Fruit fly (Drosophila melanogaster): ENCODE results near the gene CG31909.

The CG31909 gene

dm6 chr2L:7222829-7223272 lies 34.5 kb upstream of the CG31909 start, which contains the start of gene mEFG1 (continued):
- no peak for TF ChIP-seq chm (GFP tag; IDR thresholded peaks at IDR 0.05)
- peak; percentile 68 for TF ChIP-seq mld (GFP tag; IDR thresholded peaks at IDR 0.05; ENCODE audit: partially characterized antibody)
- no peak for TF ChIP-seq CG31224 (GFP tag; IDR thresholded peaks at IDR 0.05)
- TF ChIP-seq CG7839 (tag; optimal IDR thresholded peaks at IDR 0.05): peak; percentile 24
- no peak for TF ChIP-seq luna (GFP tag; optimal IDR thresholded peaks at IDR 0.05)
- TF ChIP-seq CG30403 (GFP tag; optimal IDR thresholded peaks at IDR 0.05): peak; percentile 17
- TF ChIP-seq CG11247 (GFP tag; IDR thresholded peaks at IDR 0.05): no peak
- no peak for TF ChIP-seq CG15011 (GFP tag; optimal IDR thresholded peaks at IDR 0.05)
- TF ChIP-seq yki (optimal IDR thresholded peaks at IDR 0.05): no peak
- TF ChIP-seq MESR4 (GFP tag; optimal IDR thresholded peaks at IDR 0.05): peak; percentile 35
- TF ChIP-seq lab (GFP tag; optimal IDR thresholded peaks at IDR 0.05): no peak
- TF ChIP-seq MTF-1 (GFP tag; optimal IDR thresholded peaks at IDR 0.05; ENCODE audit: borderline replicate concordance): no peak
- TF ChIP-seq Elba2 (GFP tag; optimal IDR thresholded peaks at IDR 0.05): no peak
- TF ChIP-seq sisA (GFP tag; IDR thresholded peaks at IDR 0.05): no peak
- no peak for TF ChIP-seq NFAT (GFP tag; IDR thresholded peaks at IDR 0.05)
- TF ChIP-seq CG2120 (GFP tag; optimal IDR thresholded peaks at IDR 0.05): peak; percentile 8
- no peak for TF ChIP-seq Vsx1 (GFP tag; optimal IDR thresholded peaks at IDR 0.05)
- TF ChIP-seq dan (GFP tag; IDR thresholded peaks at IDR 0.05): no peak
- TF ChIP-seq CG11504 (tag; optimal IDR thresholded peaks at IDR 0.05): peak; percentile 53
- peak; percentile 14 for TF ChIP-seq Ets97D (GFP tag; optimal IDR thresholded peaks at IDR 0.05)
- peak; percentile 73 for TF ChIP-seq hbn (GFP tag; IDR thresholded peaks at IDR 0.05; ENCODE audit: partially characterized antibody)
- TF ChIP-seq CG14667 (GFP tag; IDR thresholded peaks at IDR 0.05): no peak
- no peak for TF ChIP-seq CG4617 (GFP tag; optimal IDR thresholded peaks at IDR 0.05; ENCODE audit: borderline replicate concordance)
- peak; percentile 92 for TF ChIP-seq bbx (GFP tag; IDR thresholded peaks at IDR 0.05; ENCODE audit: partially characterized antibody)
- TF ChIP-seq CG4707 (GFP tag; optimal IDR thresholded peaks at IDR 0.05): no peak
- no peak for TF ChIP-seq pfk (GFP tag; optimal IDR thresholded peaks at IDR 0.05)
- TF ChIP-seq CG10321 (GFP tag; IDR thresholded peaks at IDR 0.05): no peak

dm6 chr2L:7226587-7226986 lies 30.7 kb upstream of the CG31909 start:
- TF ChIP-seq CG3838 (GFP tag; optimal IDR thresholded peaks at IDR 0.05): no peak
- no peak for TF ChIP-seq CG1832 (GFP tag; optimal IDR thresholded peaks at IDR 0.05)
- no peak for TF ChIP-seq Ada2b (GFP tag; IDR thresholded peaks at IDR 0.05)
- TF ChIP-seq Hr78 (GFP tag; optimal IDR thresholded peaks at IDR 0.05): no peak
- TF ChIP-seq cg (GFP tag; optimal IDR thresholded peaks at IDR 0.05): peak; percentile 40
- TF ChIP-seq inv (GFP tag; IDR thresholded peaks at IDR 0.05; ENCODE audit: partially characterized antibody): no peak
- no peak for TF ChIP-seq lbe (GFP tag; optimal IDR thresholded peaks at IDR 0.05)
- TF ChIP-seq stwl (tag; optimal IDR thresholded peaks at IDR 0.05): peak; percentile 88

dm6 chr2L:7227434-7227833 lies 29.9 kb upstream of the CG31909 start, which contains the start of gene CG43799:
Gene CG43799, plus strand, starts transcription at chr2L:7227734.
- no peak for TF ChIP-seq CG17568 (GFP tag; optimal IDR thresholded peaks at IDR 0.05)
- TF ChIP-seq bab2 (GFP tag; optimal IDR thresholded peaks at IDR 0.05): no peak
- TF ChIP-seq CG31224 (GFP tag; IDR thresholded peaks at IDR 0.05): no peak
- TF ChIP-seq lilli (GFP tag; optimal IDR thresholded peaks at IDR 0.05): no peak
- no peak for TF ChIP-seq Ets65A (GFP tag)
- TF ChIP-seq CG34422 (GFP tag; IDR thresholded peaks at IDR 0.05): no peak
- TF ChIP-seq ken (GFP tag; IDR thresholded peaks at IDR 0.05): no peak
- no peak for TF ChIP-seq yki (optimal IDR thresholded peaks at IDR 0.05)
- TF ChIP-seq Dbx (GFP tag; IDR thresholded peaks at IDR 0.05): no peak
- TF ChIP-seq CG4328 (GFP tag; optimal IDR thresholded peaks at IDR 0.05): no peak
